Worm (Caenorhabditis elegans) whole organism, L4 larva: ENCODE results near the gene srx-19.

ENCODE experiments used
- F10B5.3 ChIP-seq: sonication (generic microtip); optimal IDR thresholded peaks from 2 replicates; lab custom pipeline; 2016; ENCODE audit warnings: mild to moderate bottlenecking, missing genetic modification characterization, missing compliant biosample characterization
- F37D6.2 ChIP-seq: sonication (generic microtip); optimal IDR thresholded peaks from 2 replicates; lab custom pipeline; 2016; ENCODE audit warnings: mild to moderate bottlenecking, missing genetic modification characterization, missing compliant biosample characterization
- F49E8.2 ChIP-seq: sonication (generic microtip); optimal IDR thresholded peaks from 2 replicates; lab custom pipeline; 2016; ENCODE audit warnings: missing compliant biosample characterization, mild to moderate bottlenecking, missing genetic modification characterization, borderline replicate concordance
- Y5F2A.4 ChIP-seq: fragments of 200-800 bp; sonication (Bioruptor generic); optimal IDR thresholded peaks from 2 replicates; lab custom pipeline; 2018; ENCODE audit warnings: mild to moderate bottlenecking, missing genetic modification characterization, missing compliant biosample characterization
- Y75B8A.6 ChIP-seq: fragments of 200-800 bp; sonication (Bioruptor generic); IDR thresholded peaks from 2 replicates; pipeline ENCODE4 v1.3.6; 2022; ENCODE audit warnings: missing genetic modification reagents, missing genetic modification characterization, missing compliant biosample characterization
- ZK546.5 ChIP-seq, 2 experiments: sonication (generic microtip); optimal IDR thresholded peaks; 2 replicates each; lab custom pipeline; 2017; ENCODE audit warnings: missing biosample characterization in 2 of 2, missing genetic modification characterization in 2 of 2
- aly-2 ChIP-seq: sonication (generic microtip); optimal IDR thresholded peaks from 2 replicates; lab custom pipeline; 2018; ENCODE audit warnings: missing biosample characterization, missing genetic modification characterization
- arid-1 ChIP-seq: fragments of 200-800 bp; sonication (Bioruptor generic); conservative IDR thresholded peaks from 2 replicates; pipeline ENCODE4 v1.3.6; 2022; ENCODE audit warnings: missing genetic modification reagents, missing genetic modification characterization, missing compliant biosample characterization
- attf-4 ChIP-seq: sonication (generic microtip); optimal IDR thresholded peaks from 3 replicates; lab custom pipeline; 2017; ENCODE audit warnings: missing biosample characterization, missing genetic modification characterization
- ceh-20 ChIP-seq: fragments of 200-800 bp; sonication (Bioruptor generic); IDR thresholded peaks from 2 replicates; pipeline ENCODE4 v1.3.6; 2022; ENCODE audit warnings: missing genetic modification reagents, missing genetic modification characterization, missing compliant biosample characterization
- ceh-28 ChIP-seq: fragments of 150-350 bp; optimal IDR thresholded peaks from 2 replicates; lab custom pipeline; 2014; ENCODE audit warnings: missing biosample characterization, missing genetic modification reagents, missing genetic modification characterization
- ceh-44 ChIP-seq: fragments of 200-800 bp; sonication (Bioruptor generic); IDR thresholded peaks from 2 replicates; pipeline ENCODE4 v1.3.6; 2022; ENCODE audit warnings: missing genetic modification reagents, missing genetic modification characterization, missing compliant biosample characterization
- ces-1 ChIP-seq: fragments of 150-350 bp; sonication (generic microtip); optimal IDR thresholded peaks from 4 replicates; lab custom pipeline; 2014; ENCODE audit warnings: missing biosample characterization, missing genetic modification reagents, missing genetic modification characterization
- daf-12 ChIP-seq: fragments of 150-350 bp; optimal IDR thresholded peaks from 2 replicates; lab custom pipeline; 2014; ENCODE audit warnings: missing biosample characterization, missing genetic modification reagents, missing genetic modification characterization
- daf-19 ChIP-seq: fragments of 200-800 bp; sonication (Bioruptor generic); conservative IDR thresholded peaks from 2 replicates; pipeline ENCODE4 v1.3.6; 2022; ENCODE audit warnings: missing genetic modification characterization, missing compliant biosample characterization
- dmd-6 ChIP-seq: fragments of 200-800 bp; sonication (Bioruptor generic); IDR thresholded peaks from 2 replicates; pipeline ENCODE4 v1.3.6; 2022; ENCODE audit warnings: missing genetic modification reagents, missing genetic modification characterization, missing compliant biosample characterization
- dmd-9 ChIP-seq: fragments of 200-800 bp; sonication (Bioruptor generic); IDR thresholded peaks from 2 replicates; pipeline ENCODE4 v1.3.6; 2022; ENCODE audit warnings: missing genetic modification reagents, missing genetic modification characterization, missing compliant biosample characterization
- dve-1 ChIP-seq: sonication (generic microtip); optimal IDR thresholded peaks from 2 replicates; lab custom pipeline; 2017; ENCODE audit warnings: antibody characterized with exemption, mild to moderate bottlenecking, missing genetic modification characterization, missing compliant biosample characterization; ENCODE audit not compliant: insufficient read depth
- egl-27 ChIP-seq: sonication (generic microtip); optimal IDR thresholded peaks from 3 replicates; lab custom pipeline; 2017; ENCODE audit warnings: missing biosample characterization, missing genetic modification reagents, missing genetic modification characterization
- fos-1 ChIP-seq: fragments of 150-350 bp; optimal IDR thresholded peaks from 2 replicates; lab custom pipeline; 2014; ENCODE audit warnings: missing biosample characterization, missing genetic modification characterization
- gei-8 ChIP-seq: fragments of 200-800 bp; sonication (Bioruptor generic); optimal IDR thresholded peaks from 2 replicates; lab custom pipeline; 2018; ENCODE audit warnings: mild to moderate bottlenecking, missing genetic modification characterization, missing compliant biosample characterization
- hif-1 ChIP-seq, 2 experiments: sonication (generic microtip); optimal IDR thresholded peaks; 2 replicates each; lab custom pipeline; 2016 to 2017; ENCODE audit warnings: missing compliant biosample characterization in 2 of 2, missing genetic modification characterization in 2 of 2, missing genetic modification reagents in 2 of 2, missing genotype in 2 of 2, mild to moderate bottlenecking in 1 of 2
- hlh-30 ChIP-seq: sonication (generic microtip); optimal IDR thresholded peaks from 2 replicates; lab custom pipeline; 2017; ENCODE audit warnings: antibody characterized with exemption, mild to moderate bottlenecking, missing genetic modification characterization, missing compliant biosample characterization; ENCODE audit not compliant: insufficient read depth
- lin-1 ChIP-seq: fragments of 200-800 bp; sonication (Bioruptor generic); IDR thresholded peaks from 2 replicates; pipeline ENCODE4 v1.3.6; 2022; ENCODE audit warnings: missing genetic modification reagents, missing genetic modification characterization, missing compliant biosample characterization
- lin-39 ChIP-seq: fragments of 150-350 bp; optimal IDR thresholded peaks from 2 replicates; lab custom pipeline; 2014; ENCODE audit warnings: missing biosample characterization, missing genetic modification reagents, missing genetic modification characterization
- lsy-2 ChIP-seq, 2 experiments: fragments of 150-350 bp in 1 of 2; sonication (generic microtip) in 1 of 2; optimal IDR thresholded peaks; 2 replicates each; lab custom pipeline; 2014 to 2017; ENCODE audit warnings: missing biosample characterization in 2 of 2, missing genetic modification characterization in 2 of 2
- mdt-29 ChIP-seq: fragments of 200-800 bp; sonication (Bioruptor generic); IDR thresholded peaks from 2 replicates; pipeline ENCODE4 v1.3.6; 2022; ENCODE audit warnings: missing genetic modification reagents, missing genetic modification characterization, missing compliant biosample characterization
- mes-2 ChIP-seq: sonication (generic microtip); optimal IDR thresholded peaks from 2 replicates; lab custom pipeline; 2016; ENCODE audit warnings: missing genotype, mild to moderate bottlenecking, missing genetic modification characterization, missing compliant biosample characterization; ENCODE audit not compliant: poor library complexity, severe bottlenecking
- mxl-3 ChIP-seq: fragments of 200-800 bp; sonication (Bioruptor generic); optimal IDR thresholded peaks from 2 replicates; lab custom pipeline; 2018; ENCODE audit warnings: mild to moderate bottlenecking, missing genetic modification characterization, missing compliant biosample characterization
- nhr-10 ChIP-seq: fragments of 150-350 bp; optimal IDR thresholded peaks from 2 replicates; lab custom pipeline; 2014; ENCODE audit warnings: missing biosample characterization, missing genetic modification characterization
- nhr-25 ChIP-seq: sonication (generic microtip); optimal IDR thresholded peaks from 2 replicates; lab custom pipeline; 2017; ENCODE audit warnings: missing genetic modification characterization, mild to moderate bottlenecking, missing compliant biosample characterization, antibody characterized with exemption, moderate library complexity, borderline replicate concordance; ENCODE audit not compliant: insufficient read depth
- nhr-48 ChIP-seq: sonication (generic microtip); optimal IDR thresholded peaks from 2 replicates; lab custom pipeline; 2016; ENCODE audit warnings: mild to moderate bottlenecking, missing genetic modification characterization, missing compliant biosample characterization
- nhr-6 ChIP-seq: fragments of 150-350 bp; optimal IDR thresholded peaks from 2 replicates; lab custom pipeline; 2014; ENCODE audit warnings: missing biosample characterization, missing genetic modification characterization
- nhr-77 ChIP-seq: fragments of 150-350 bp; optimal IDR thresholded peaks from 2 replicates; lab custom pipeline; 2014; ENCODE audit warnings: missing biosample characterization, missing genetic modification characterization
- pha-4 ChIP-seq, 2 experiments: fragments of 150-350 bp in 1 of 2; fragments of 200-800 bp in 1 of 2; sonication (Bioruptor generic) in 1 of 2; IDR thresholded peaks in 1 of 2; optimal IDR thresholded peaks in 1 of 2; 2 replicates each; pipeline versions ENCODE4 v1.3.6 to Lab custom; 2014 to 2022; ENCODE audit warnings: missing genetic modification characterization in 2 of 2, missing genetic modification reagents in 2 of 2, missing biosample characterization in 1 of 2, missing compliant biosample characterization in 1 of 2
- php-3 ChIP-seq: fragments of 200-800 bp; sonication (Bioruptor generic); IDR thresholded peaks from 2 replicates; pipeline ENCODE4 v1.3.6; 2022; ENCODE audit warnings: missing genetic modification reagents, missing genetic modification characterization, missing compliant biosample characterization
- saeg-2 ChIP-seq: fragments of 200-800 bp; sonication (Bioruptor generic); IDR thresholded peaks from 2 replicates; pipeline ENCODE4 v1.3.6; 2022; ENCODE audit warnings: missing genetic modification reagents, missing genetic modification characterization, missing compliant biosample characterization
- snpc-1.2 ChIP-seq: fragments of 200-800 bp; sonication (Bioruptor generic); IDR thresholded peaks from 2 replicates; pipeline ENCODE4 v1.3.6; 2022; ENCODE audit warnings: missing genetic modification reagents, missing genetic modification characterization, missing compliant biosample characterization
- tag-97 ChIP-seq: fragments of 200-800 bp; sonication (Bioruptor generic); IDR thresholded peaks from 2 replicates; pipeline ENCODE4 v1.3.6; 2022; ENCODE audit warnings: missing genetic modification characterization, missing compliant biosample characterization
- unc-130 ChIP-seq: sonication (generic microtip); optimal IDR thresholded peaks from 2 replicates; lab custom pipeline; 2016; ENCODE audit warnings: missing genetic modification reagents, missing genetic modification characterization, missing compliant biosample characterization
- unc-62 ChIP-seq, 3 experiments: fragments of 150-350 bp in 1 of 3; sonication (generic microtip); optimal IDR thresholded peaks in 2 of 3; peaks in 1 of 3; 1 replicate in 1 of 3; 2 replicates in 2 of 3; lab custom pipeline; 2014 to 2017; ENCODE audit warnings: missing biosample characterization in 3 of 3, missing genetic modification characterization in 3 of 3, missing genetic modification reagents in 3 of 3, missing genotype in 1 of 3
- zip-11 ChIP-seq: fragments of 200-800 bp; sonication (Bioruptor generic); IDR thresholded peaks from 2 replicates; pipeline ENCODE4 v1.3.6; 2022; ENCODE audit warnings: missing genetic modification characterization, missing compliant biosample characterization
- zip-2 ChIP-seq: fragments of 150-350 bp; optimal IDR thresholded peaks from 2 replicates; lab custom pipeline; 2014; ENCODE audit warnings: missing biosample characterization, missing genetic modification characterization
- ztf-7 ChIP-seq: fragments of 150-350 bp; optimal IDR thresholded peaks from 2 replicates; lab custom pipeline; 2014; ENCODE audit warnings: missing biosample characterization, missing genetic modification characterization

Gene srx-19

DNA sequence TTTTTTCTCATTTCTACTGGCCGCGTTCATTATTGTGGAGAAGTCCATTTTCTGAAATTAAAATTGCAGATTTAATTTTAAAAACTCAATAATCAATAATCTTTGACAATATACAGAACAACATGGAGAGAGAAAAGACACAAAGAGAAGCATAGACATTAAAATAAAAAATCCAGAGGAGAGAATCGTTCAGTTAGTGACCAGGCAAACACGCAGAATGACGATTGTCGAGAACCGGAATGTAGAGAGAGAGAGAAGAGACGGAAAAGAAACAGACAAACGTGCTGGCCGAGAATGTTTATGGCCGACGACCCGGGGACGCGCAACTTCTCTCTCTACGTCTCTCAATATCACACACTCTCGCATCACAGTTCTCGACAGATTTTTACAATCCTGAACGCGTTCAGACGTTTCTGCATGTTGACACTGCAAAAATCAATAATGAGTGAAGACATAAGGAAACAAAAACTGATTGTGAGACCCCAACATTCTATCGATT is 14.6 kb downstream of the srx-19 start, which contains the start of the genes T05A12.3 and T05A12.4:
Gene T05A12.3, minus strand, starts transcription at position 51 of the 499 bp plus-strand sequence.
Gene T05A12.4, plus strand, starts transcription at position 348 of the 499 bp plus-strand sequence.
- no peak for TF ChIP-seq nhr-10 (tag; lab: Kevin White, UChicago)
- no peak for TF ChIP-seq zip-2 (tag; lab: Kevin White, UChicago)
- TF ChIP-seq daf-12 = no peak
- peak; percentile 44 for TF ChIP-seq nhr-6 (tag; lab: Kevin White, UChicago)
- peak; percentile 46 for TF ChIP-seq dmd-6 (GFP tag; lab: Robert Waterston, UW)
- no peak for TF ChIP-seq hif-1 (tag; optimal IDR thresholded peaks at IDR 0.05; lab: Kevin White, UChicago)
- TF ChIP-seq pha-4 (GFP tag; IDR thresholded peaks at IDR 0.05; lab: Robert Waterston, UW) = no peak
- no peak for TF ChIP-seq pha-4 (tag; optimal IDR thresholded peaks at IDR 0.05; lab: Kevin White, UChicago)
- no peak for TF ChIP-seq attf-4 (tag; lab: Kevin White, UChicago)
- no peak for TF ChIP-seq lin-39 (tag; lab: Kevin White, UChicago)
- no peak for TF ChIP-seq aly-2 (tag; lab: Kevin White, UChicago)
- no peak for TF ChIP-seq nhr-77 (tag; lab: Kevin White, UChicago)
- no peak for TF ChIP-seq zip-11
- TF ChIP-seq hlh-30 (tag; lab: Kevin White, UChicago) = no peak
- peak; percentile 78 for TF ChIP-seq mxl-3 (GFP tag; lab: Kevin White, UChicago)
- TF ChIP-seq nhr-48 (tag; lab: Kevin White, UChicago) = peak; percentile 24
- no peak for TF ChIP-seq dve-1 (tag; lab: Kevin White, UChicago)
- TF ChIP-seq F37D6.2 (tag; lab: Kevin White, UChicago) = no peak
- TF ChIP-seq lsy-2 (tag; optimal IDR thresholded peaks at IDR 0.05; lab: Kevin White, UChicago) = no peak
- TF ChIP-seq unc-62 (GFP tag; optimal IDR thresholded peaks at IDR 0.05 in 1 of 2; lab: Kevin White, UChicago) = no peak
- no peak for TF ChIP-seq unc-62 (tag; optimal IDR thresholded peaks at IDR 0.05; lab: Kevin White, UChicago)
- no peak for TF ChIP-seq php-3 (GFP tag; lab: Robert Waterston, UW)
- TF ChIP-seq egl-27 (tag; lab: Kevin White, UChicago) = no peak
- no peak for TF ChIP-seq F10B5.3 (tag; lab: Kevin White, UChicago)
- 0 out of 2 replicates have a peak, but pooled peaks have one; percentile 21 for TF ChIP-seq dmd-9 (GFP tag; lab: Robert Waterston, UW)
- TF ChIP-seq snpc-1.2 = peak; percentile 91
- no peak for TF ChIP-seq ceh-20 (GFP tag; lab: Robert Waterston, UW)
- no peak for TF ChIP-seq ces-1 (GFP tag; lab: Kevin White, UChicago)
- no peak for TF ChIP-seq mes-2 (tag; lab: Kevin White, UChicago)
- TF ChIP-seq saeg-2 (GFP tag; lab: Robert Waterston, UW) = no peak
- no peak for TF ChIP-seq ztf-7 (tag; lab: Kevin White, UChicago)
- no peak for TF ChIP-seq Y75B8A.6
- no peak for TF ChIP-seq fos-1
- no peak for TF ChIP-seq F49E8.2 (tag; lab: Kevin White, UChicago)
- no peak for TF ChIP-seq lin-1 (GFP tag; lab: Robert Waterston, UW)
- no peak for TF ChIP-seq gei-8 (GFP tag; lab: Kevin White, UChicago)
- TF ChIP-seq unc-130 (GFP tag; lab: Kevin White, UChicago) = peak; percentile 86
- no peak for TF ChIP-seq ZK546.5 (tag; optimal IDR thresholded peaks at IDR 0.05; lab: Kevin White, UChicago)
- no peak for TF ChIP-seq ceh-44 (GFP tag; lab: Robert Waterston, UW)
- no peak for TF ChIP-seq tag-97 (GFP tag; lab: Robert Waterston, UW)
- no peak for TF ChIP-seq Y5F2A.4
- no peak for TF ChIP-seq arid-1 (GFP tag; lab: Robert Waterston, UW)
- no peak for TF ChIP-seq nhr-25 (tag; lab: Kevin White, UChicago)
- TF ChIP-seq ceh-28 (tag; lab: Kevin White, UChicago) = peak; percentile 39
- TF ChIP-seq mdt-29 (GFP tag; lab: Robert Waterston, UW) = no peak
- no peak for TF ChIP-seq daf-19 (GFP tag; lab: Robert Waterston, UW)
